Worm (Caenorhabditis elegans): ENCODE measurements around the gene K09H11.9.
A peak's percentile ranks its signal among the peaks of the same experiment; 100 is the strongest.

K09H11.9 gene

DNA sequence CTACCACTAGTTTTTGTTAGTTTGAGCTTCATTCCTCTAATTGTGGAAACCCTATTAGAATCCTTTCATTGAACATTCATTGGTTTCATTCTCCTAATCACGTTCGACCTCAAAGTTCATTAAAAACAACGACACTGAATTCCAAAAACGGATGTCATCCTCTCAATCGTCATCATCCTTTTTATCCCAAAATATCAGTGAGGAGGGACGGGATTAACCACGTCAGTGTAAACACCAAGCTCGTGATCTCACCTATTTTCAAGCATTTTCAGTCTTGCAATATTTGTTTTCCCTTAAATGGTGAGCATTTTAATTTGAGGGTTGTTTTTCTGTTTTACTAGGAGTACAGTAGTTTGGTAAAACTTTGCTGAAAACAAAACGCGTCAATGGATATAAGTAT is 11.9 kb downstream of the K09H11.9 start (continued):
- TF ChIP-seq C16A3.4 (tag; optimal IDR thresholded peaks at IDR 0.05): no peak
- TF ChIP-seq dsc-1 (tag; optimal IDR thresholded peaks at IDR 0.05): peak; percentile 91
- TF ChIP-seq nhr-19 (GFP tag; conservative IDR thresholded peaks at IDR 0.05): 0 out of 2 replicates have a peak, but pooled peaks have one; percentile 12
- TF ChIP-seq nhr-28 (tag; optimal IDR thresholded peaks at IDR 0.05): no peak
- no peak for TF ChIP-seq nhr-12 (tag; optimal IDR thresholded peaks at IDR 0.05)
- TF ChIP-seq lin-15B (tag; optimal IDR thresholded peaks at IDR 0.05): no peak
- no peak for TF ChIP-seq hpl-2 (GFP tag; optimal IDR thresholded peaks at IDR 0.05)
- no peak for TF ChIP-seq blmp-1 (tag; optimal IDR thresholded peaks at IDR 0.05)
- peak; percentile 37 for TF ChIP-seq nhr-47 (tag; optimal IDR thresholded peaks at IDR 0.05)
- TF ChIP-seq fkh-10 (GFP tag; optimal IDR thresholded peaks at IDR 0.05): no peak
- no peak for TF ChIP-seq dpl-1 (GFP tag; optimal IDR thresholded peaks at IDR 0.05)
- no peak for TF ChIP-seq ceh-90 (tag; optimal IDR thresholded peaks at IDR 0.05)
- TF ChIP-seq lin-14 (GFP tag; optimal IDR thresholded peaks at IDR 0.05): no peak
- TF ChIP-seq F16B12.6 (tag; optimal IDR thresholded peaks at IDR 0.05): no peak
- peak; percentile 11 for TF ChIP-seq fos-1 (tag; optimal IDR thresholded peaks at IDR 0.05)
- TF ChIP-seq elt-2 (tag; optimal IDR thresholded peaks at IDR 0.05): no peak
- no peak for TF ChIP-seq unc-98 (GFP tag; IDR thresholded peaks at IDR 0.05)
- no peak for TF ChIP-seq nhr-90 (tag; optimal IDR thresholded peaks at IDR 0.05; ENCODE audit: poor library complexity)
- TF ChIP-seq ceh-8 (GFP tag; optimal IDR thresholded peaks at IDR 0.05): no peak
- peak; percentile 73 for TF ChIP-seq pax-3 (tag; optimal IDR thresholded peaks at IDR 0.05)
- TF ChIP-seq swsn-7 (tag; optimal IDR thresholded peaks at IDR 0.05): no peak
- peak; percentile 85 for TF ChIP-seq fkh-8 (tag; optimal IDR thresholded peaks at IDR 0.05)
- TF ChIP-seq unc-62 (GFP tag; optimal IDR thresholded peaks at IDR 0.05): no peak
- no peak for TF ChIP-seq zag-1 (tag; optimal IDR thresholded peaks at IDR 0.05)
- TF ChIP-seq ceh-88 (GFP tag; IDR thresholded peaks at IDR 0.05): no peak
- TF ChIP-seq lin-39 (tag; optimal IDR thresholded peaks at IDR 0.05): no peak
- no peak for TF ChIP-seq nhr-77 (tag; optimal IDR thresholded peaks at IDR 0.05)
- no peak for TF ChIP-seq hlh-4 (tag; optimal IDR thresholded peaks at IDR 0.05)
- no peak for TF ChIP-seq ztf-11 (tag; optimal IDR thresholded peaks at IDR 0.05)
- TF ChIP-seq isw-1 (GFP tag; IDR thresholded peaks at IDR 0.05): no peak
- no peak for TF ChIP-seq egl-27 (tag; optimal IDR thresholded peaks at IDR 0.05)
- TF ChIP-seq ceh-82 (tag; optimal IDR thresholded peaks at IDR 0.05): no peak
- no peak for TF ChIP-seq lin-35 (GFP tag; optimal IDR thresholded peaks at IDR 0.05)
- TF ChIP-seq nhr-11 (tag; optimal IDR thresholded peaks at IDR 0.05): no peak
- TF ChIP-seq tbx-2 (tag; optimal IDR thresholded peaks at IDR 0.05): no peak
- TF ChIP-seq sox-4 (tag; optimal IDR thresholded peaks at IDR 0.05): peak; percentile 43
- no peak for TF ChIP-seq nhr-76 (tag; optimal IDR thresholded peaks at IDR 0.05)
- TF ChIP-seq C04F5.9 (tag; optimal IDR thresholded peaks at IDR 0.05): no peak
- no peak for TF ChIP-seq jun-1 (tag; optimal IDR thresholded peaks at IDR 0.05)

DNA sequence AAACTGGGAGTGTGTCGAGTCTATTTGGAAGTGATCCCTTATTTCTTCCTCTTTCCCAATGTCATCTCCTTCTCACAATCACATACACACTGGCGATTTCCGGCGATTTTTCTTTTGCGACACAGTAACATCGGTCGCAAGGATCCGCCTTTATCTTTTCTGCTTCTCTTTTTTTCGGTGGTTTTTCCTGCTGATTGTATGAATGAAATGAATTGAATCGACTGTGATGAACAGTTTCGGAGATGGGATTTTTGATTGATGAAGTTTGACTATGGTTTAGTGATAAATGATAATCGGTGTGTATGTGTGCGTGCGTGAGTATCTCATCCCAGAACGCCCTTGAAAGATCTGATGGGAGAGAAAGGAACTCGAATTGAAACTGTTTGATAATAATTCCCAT is 15.3 kb downstream of the K09H11.9 start:
- TF ChIP-seq unc-62 (GFP tag; optimal IDR thresholded peaks at IDR 0.05) (no peak), ceh-90 (tag; optimal IDR thresholded peaks at IDR 0.05) (no peak), alr-1 (tag; optimal IDR thresholded peaks at IDR 0.05; ENCODE audit: borderline replicate concordance) (no peak), nhr-28 (tag; optimal IDR thresholded peaks at IDR 0.05) (no peak), lin-39 (tag; optimal IDR thresholded peaks at IDR 0.05) (no peak), zip-4 (GFP tag; optimal IDR thresholded peaks at IDR 0.05) (no peak), mep-1 (tag; optimal IDR thresholded peaks at IDR 0.05) (no peak), sox-4 (tag; optimal IDR thresholded peaks at IDR 0.05) (no peak), C34B4.2 (tag; optimal IDR thresholded peaks at IDR 0.05) (no peak), hpl-2 (GFP tag; optimal IDR thresholded peaks at IDR 0.05) (no peak), sup-37 (GFP tag; optimal IDR thresholded peaks at IDR 0.05) (no peak), lin-15B (tag; optimal IDR thresholded peaks at IDR 0.05) (no peak), Y116A8C.19 (tag; optimal IDR thresholded peaks at IDR 0.05; ENCODE audit: borderline replicate concordance) (no peak), nhr-12 (tag; optimal IDR thresholded peaks at IDR 0.05) (no peak), unc-130 (tag; optimal IDR thresholded peaks at IDR 0.05) (no peak), zag-1 (tag; optimal IDR thresholded peaks at IDR 0.05) (no peak), nhr-90 (tag; optimal IDR thresholded peaks at IDR 0.05; ENCODE audit: poor library complexity) (peak; percentile 36), fkh-8 (tag; optimal IDR thresholded peaks at IDR 0.05) (no peak), aha-1 (tag; optimal IDR thresholded peaks at IDR 0.05) (no peak), ztf-4 (tag; optimal IDR thresholded peaks at IDR 0.05) (peak; percentile 8), xbp-1 (tag; optimal IDR thresholded peaks at IDR 0.05) (no peak), nhr-77 (tag; optimal IDR thresholded peaks at IDR 0.05) (no peak), rnt-1 (tag; optimal IDR thresholded peaks at IDR 0.05) (no peak), fkh-10 (GFP tag; optimal IDR thresholded peaks at IDR 0.05) (no peak), ceh-63 (GFP tag; optimal IDR thresholded peaks at IDR 0.05) (no peak), nhr-71 (tag; optimal IDR thresholded peaks at IDR 0.05) (peak; percentile 28), C04F5.9 (tag; optimal IDR thresholded peaks at IDR 0.05) (no peak)
